Worm (Caenorhabditis elegans): Measurements from ENCODE around the gene F14F7.7.

DNA sequence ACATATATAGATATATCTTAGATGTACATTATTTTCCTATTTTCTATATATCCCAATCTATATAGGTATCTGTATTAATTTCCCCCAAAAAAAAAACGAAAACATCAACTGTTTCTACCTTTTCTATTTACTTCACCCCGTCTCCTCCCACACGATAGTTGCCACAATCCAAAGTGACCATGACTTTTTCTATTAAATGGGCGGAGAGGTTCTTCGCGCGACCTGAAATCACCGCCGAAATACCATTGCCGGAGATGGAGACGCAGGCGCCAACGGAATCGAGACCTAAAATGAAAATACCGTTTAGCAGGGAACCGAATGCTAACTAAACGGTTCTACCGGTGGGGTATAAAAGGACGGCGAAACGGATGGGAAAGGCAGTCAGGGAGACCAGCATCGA lies 12.1 kb upstream of the F14F7.7 start, which contains the start of gene col-98:
- TF ChIP-seq hmg-4 (GFP tag; optimal IDR thresholded peaks at IDR 0.05) = no peak
- TF ChIP-seq ceh-36 (tag; optimal IDR thresholded peaks at IDR 0.05) = no peak
- TF ChIP-seq sea-1 (GFP tag; conservative IDR thresholded peaks at IDR 0.05) = no peak
- no peak for TF ChIP-seq ama-1 (optimal IDR thresholded peaks at IDR 0.05)
- no peak for TF ChIP-seq F13C5.2 (tag; optimal IDR thresholded peaks at IDR 0.05)
- TF ChIP-seq flt-1 (GFP tag; IDR thresholded peaks at IDR 0.05) = no peak
- TF ChIP-seq scrt-1 (GFP tag; IDR thresholded peaks at IDR 0.05) = no peak
- TF ChIP-seq ceh-13 (GFP tag; optimal IDR thresholded peaks at IDR 0.05) = no peak
- no peak for TF ChIP-seq tbx-11 (GFP tag; IDR thresholded peaks at IDR 0.05)

Data from whole organism, early embryonic.